Worm (Caenorhabditis elegans) whole organism, L4 larva: ENCODE data around the gene T02H6.7.

Source experiments
- D1046.2 ChIP-seq: fragments of 200-800 bp; sonication (Bioruptor generic); IDR thresholded peaks from 2 replicates; pipeline ENCODE4 v1.3.6; 2022; ENCODE audit warnings: missing genetic modification characterization, missing compliant biosample characterization
- F26F4.8 ChIP-seq: fragments of 200-800 bp; sonication (Bioruptor generic); conservative IDR thresholded peaks from 2 replicates; pipeline ENCODE4 v1.3.6; 2022; ENCODE audit warnings: missing genetic modification characterization, missing compliant biosample characterization
- F44E2.7 ChIP-seq: fragments of 200-800 bp; sonication (Bioruptor generic); IDR thresholded peaks from 2 replicates; pipeline ENCODE4 v2.1.2; 2022; ENCODE audit warnings: missing genetic modification characterization, missing compliant biosample characterization
- Y5F2A.4 ChIP-seq: fragments of 200-800 bp; sonication (Bioruptor generic); optimal IDR thresholded peaks from 2 replicates; lab custom pipeline; 2018; ENCODE audit warnings: mild to moderate bottlenecking, missing genetic modification characterization, missing compliant biosample characterization
- ZK546.5 ChIP-seq, 2 experiments: sonication (generic microtip); optimal IDR thresholded peaks; 2 replicates each; lab custom pipeline; 2017; ENCODE audit warnings: missing biosample characterization in 2 of 2, missing genetic modification characterization in 2 of 2
- aha-1 ChIP-seq: fragments of 150-350 bp; peaks from one replicate; lab custom pipeline; 2014; ENCODE audit warnings: missing biosample characterization, missing genetic modification characterization
- aly-2 ChIP-seq: sonication (generic microtip); optimal IDR thresholded peaks from 2 replicates; lab custom pipeline; 2018; ENCODE audit warnings: missing biosample characterization, missing genetic modification characterization
- ama-1 ChIP-seq: fragments of 150-350 bp; optimal IDR thresholded peaks from 2 replicates; lab custom pipeline; 2014; ENCODE audit warnings: inconsistent platforms, mixed read lengths
- arid-1 ChIP-seq: fragments of 200-800 bp; sonication (Bioruptor generic); conservative IDR thresholded peaks from 2 replicates; pipeline ENCODE4 v1.3.6; 2022; ENCODE audit warnings: missing genetic modification reagents, missing genetic modification characterization, missing compliant biosample characterization
- ceh-20 ChIP-seq: fragments of 200-800 bp; sonication (Bioruptor generic); IDR thresholded peaks from 2 replicates; pipeline ENCODE4 v1.3.6; 2022; ENCODE audit warnings: missing genetic modification reagents, missing genetic modification characterization, missing compliant biosample characterization
- ceh-44 ChIP-seq: fragments of 200-800 bp; sonication (Bioruptor generic); IDR thresholded peaks from 2 replicates; pipeline ENCODE4 v1.3.6; 2022; ENCODE audit warnings: missing genetic modification reagents, missing genetic modification characterization, missing compliant biosample characterization
- dmd-8 ChIP-seq: fragments of 200-800 bp; sonication (Bioruptor generic); IDR thresholded peaks from 2 replicates; pipeline ENCODE4 v1.3.6; 2022; ENCODE audit warnings: missing genetic modification characterization, missing compliant biosample characterization
- dmd-9 ChIP-seq: fragments of 200-800 bp; sonication (Bioruptor generic); IDR thresholded peaks from 2 replicates; pipeline ENCODE4 v1.3.6; 2022; ENCODE audit warnings: missing genetic modification reagents, missing genetic modification characterization, missing compliant biosample characterization
- dpl-1 ChIP-seq: fragments of 150-350 bp; optimal IDR thresholded peaks from 2 replicates; lab custom pipeline; 2014; ENCODE audit warnings: missing biosample characterization, missing genetic modification reagents, missing genetic modification characterization
- egl-43 ChIP-seq: fragments of 200-800 bp; sonication (Bioruptor generic); IDR thresholded peaks from 2 replicates; pipeline ENCODE4 v1.3.6; 2022; ENCODE audit warnings: missing genetic modification reagents, missing genetic modification characterization, missing compliant biosample characterization
- gei-8 ChIP-seq: fragments of 200-800 bp; sonication (Bioruptor generic); optimal IDR thresholded peaks from 2 replicates; lab custom pipeline; 2018; ENCODE audit warnings: mild to moderate bottlenecking, missing genetic modification characterization, missing compliant biosample characterization
- hmg-1.1 ChIP-seq: fragments of 200-800 bp; sonication (Bioruptor generic); IDR thresholded peaks from 2 replicates; pipeline ENCODE4 v1.3.6; 2022; ENCODE audit warnings: missing genetic modification reagents, missing genetic modification characterization, missing compliant biosample characterization
- jun-1 ChIP-seq: fragments of 150-350 bp; optimal IDR thresholded peaks from 2 replicates; lab custom pipeline; 2014; ENCODE audit warnings: missing biosample characterization, missing genetic modification reagents, missing genetic modification characterization
- lim-7 ChIP-seq: fragments of 200-800 bp; sonication (Bioruptor generic); IDR thresholded peaks from 2 replicates; pipeline ENCODE4 v1.3.6; 2022; ENCODE audit warnings: missing genetic modification characterization, missing compliant biosample characterization
- lin-1 ChIP-seq: fragments of 200-800 bp; sonication (Bioruptor generic); IDR thresholded peaks from 2 replicates; pipeline ENCODE4 v1.3.6; 2022; ENCODE audit warnings: missing genetic modification reagents, missing genetic modification characterization, missing compliant biosample characterization
- madf-5 ChIP-seq, 2 experiments: fragments of 200-800 bp; sonication (Bioruptor generic); IDR thresholded peaks; 2 replicates each; pipeline ENCODE4 v1.3.6; 2022; ENCODE audit warnings: missing compliant biosample characterization in 2 of 2, missing genetic modification characterization in 2 of 2
- madf-9 ChIP-seq: fragments of 200-800 bp; sonication (Bioruptor generic); conservative IDR thresholded peaks from 2 replicates; pipeline ENCODE4 v1.3.6; 2022; ENCODE audit warnings: missing genetic modification reagents, missing genetic modification characterization, missing compliant biosample characterization
- mdt-29 ChIP-seq: fragments of 200-800 bp; sonication (Bioruptor generic); IDR thresholded peaks from 2 replicates; pipeline ENCODE4 v1.3.6; 2022; ENCODE audit warnings: missing genetic modification reagents, missing genetic modification characterization, missing compliant biosample characterization
- mxl-2 ChIP-seq: fragments of 200-800 bp; sonication (Bioruptor generic); conservative IDR thresholded peaks from 2 replicates; pipeline ENCODE4 v1.3.6; 2022; ENCODE audit warnings: missing genetic modification reagents, missing genetic modification characterization, missing compliant biosample characterization
- nhr-237 ChIP-seq: sonication (generic microtip); optimal IDR thresholded peaks from 2 replicates; lab custom pipeline; 2017; ENCODE audit warnings: missing biosample characterization, missing genetic modification characterization
- nhr-48 ChIP-seq: sonication (generic microtip); optimal IDR thresholded peaks from 2 replicates; lab custom pipeline; 2016; ENCODE audit warnings: mild to moderate bottlenecking, missing genetic modification characterization, missing compliant biosample characterization
- nhr-76 ChIP-seq: fragments of 150-350 bp; optimal IDR thresholded peaks from 2 replicates; lab custom pipeline; 2014; ENCODE audit warnings: missing biosample characterization, missing genetic modification characterization
- pha-4 ChIP-seq, 2 experiments: fragments of 150-350 bp in 1 of 2; fragments of 200-800 bp in 1 of 2; sonication (Bioruptor generic) in 1 of 2; IDR thresholded peaks in 1 of 2; optimal IDR thresholded peaks in 1 of 2; 2 replicates each; pipeline versions ENCODE4 v1.3.6 to Lab custom; 2014 to 2022; ENCODE audit warnings: missing genetic modification characterization in 2 of 2, missing genetic modification reagents in 2 of 2, missing biosample characterization in 1 of 2, missing compliant biosample characterization in 1 of 2
- php-3 ChIP-seq: fragments of 200-800 bp; sonication (Bioruptor generic); IDR thresholded peaks from 2 replicates; pipeline ENCODE4 v1.3.6; 2022; ENCODE audit warnings: missing genetic modification reagents, missing genetic modification characterization, missing compliant biosample characterization
- set-16 ChIP-seq: fragments of 200-800 bp; sonication (Bioruptor generic); IDR thresholded peaks from 2 replicates; pipeline ENCODE4 v1.3.6; 2022; ENCODE audit warnings: missing genetic modification reagents, missing genetic modification characterization, missing compliant biosample characterization
- snpc-1.2 ChIP-seq: fragments of 200-800 bp; sonication (Bioruptor generic); IDR thresholded peaks from 2 replicates; pipeline ENCODE4 v1.3.6; 2022; ENCODE audit warnings: missing genetic modification reagents, missing genetic modification characterization, missing compliant biosample characterization
- spr-1 ChIP-seq: sonication (generic microtip); optimal IDR thresholded peaks from 2 replicates; lab custom pipeline; 2016; ENCODE audit warnings: mild to moderate bottlenecking, missing genetic modification characterization, missing compliant biosample characterization
- tag-97 ChIP-seq: fragments of 200-800 bp; sonication (Bioruptor generic); IDR thresholded peaks from 2 replicates; pipeline ENCODE4 v1.3.6; 2022; ENCODE audit warnings: missing genetic modification characterization, missing compliant biosample characterization
- unc-39 ChIP-seq: sonication (generic microtip); optimal IDR thresholded peaks from 2 replicates; lab custom pipeline; 2017; ENCODE audit warnings: missing biosample characterization, missing genetic modification characterization
- vab-7 ChIP-seq: fragments of 200-800 bp; sonication (Bioruptor generic); IDR thresholded peaks from 2 replicates; pipeline ENCODE4 v1.3.6; 2022; ENCODE audit warnings: missing genetic modification reagents, missing genetic modification characterization, missing compliant biosample characterization
- zfp-2 ChIP-seq: sonication (generic microtip); optimal IDR thresholded peaks from 2 replicates; lab custom pipeline; 2016; ENCODE audit warnings: mild to moderate bottlenecking, missing genetic modification characterization, missing compliant biosample characterization
- zip-11 ChIP-seq: fragments of 200-800 bp; sonication (Bioruptor generic); IDR thresholded peaks from 2 replicates; pipeline ENCODE4 v1.3.6; 2022; ENCODE audit warnings: missing genetic modification characterization, missing compliant biosample characterization

Gene T02H6.7

DNA sequence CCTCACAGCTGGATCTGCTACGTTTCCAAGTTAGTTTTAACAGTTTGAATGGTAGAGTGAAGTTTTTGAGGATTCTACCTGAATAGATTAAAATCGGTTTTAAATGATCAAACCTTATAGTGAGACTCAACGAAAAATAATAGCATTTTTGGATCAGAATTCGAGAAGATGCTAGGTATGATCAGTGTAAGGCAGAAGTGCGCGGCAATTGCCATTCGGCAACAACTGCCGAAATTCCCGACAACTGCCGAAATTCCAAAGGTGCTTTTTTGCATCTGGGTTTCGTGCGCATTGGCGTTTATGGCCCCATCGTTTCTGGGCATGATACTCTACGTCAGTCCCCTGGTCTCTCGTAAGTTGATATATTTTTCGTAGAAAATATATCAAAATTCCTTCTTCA is 1.0 kb downstream of the T02H6.7 start, which contains the start of gene T02H6.6:
Gene T02H6.6 (plus strand): TSS at position 301 of the 400 bp plus-strand sequence.
- TF ChIP-seq unc-39 (tag; lab: Kevin White, UChicago) (no peak), ceh-20 (GFP tag; lab: Robert Waterston, UW) (no peak), Y5F2A.4 (GFP tag; lab: Kevin White, UChicago) (no peak), dpl-1 (GFP tag; lab: Kevin White, UChicago) (no peak), aly-2 (tag; lab: Kevin White, UChicago) (no peak)

DNA sequence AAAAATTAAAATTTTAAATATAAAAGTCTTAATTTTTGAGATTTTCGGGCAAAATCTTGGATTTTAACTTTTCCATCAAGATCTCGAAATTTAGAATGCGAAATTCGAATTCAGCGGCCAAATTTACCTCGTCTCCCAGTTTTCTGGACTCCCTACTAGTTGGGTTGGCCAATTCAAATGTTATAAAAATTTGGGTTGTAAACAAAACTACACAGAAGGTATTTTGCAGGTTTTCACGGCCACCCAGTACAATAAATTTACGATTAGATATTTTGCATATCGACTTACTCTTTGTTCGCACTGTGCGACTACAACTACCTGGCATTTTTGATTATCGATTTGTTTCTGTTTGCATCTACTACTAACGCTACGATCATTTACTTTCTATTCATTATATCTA is 2.4 kb downstream of the T02H6.7 start, which contains the start of gene T02H6.5:
Gene T02H6.5 (plus strand): TSS at position 301 of the 400 bp plus-strand sequence.
- TF ChIP-seq dmd-8 (GFP tag; lab: Robert Waterston, UW) = no peak
- TF ChIP-seq aha-1 (tag; lab: Kevin White, UChicago) = no peak
- TF ChIP-seq ZK546.5 (tag; optimal IDR thresholded peaks at IDR 0.05; lab: Kevin White, UChicago) = no peak
- TF ChIP-seq gei-8 = no peak
- TF ChIP-seq, all 104 proteins: peak for 0

DNA sequence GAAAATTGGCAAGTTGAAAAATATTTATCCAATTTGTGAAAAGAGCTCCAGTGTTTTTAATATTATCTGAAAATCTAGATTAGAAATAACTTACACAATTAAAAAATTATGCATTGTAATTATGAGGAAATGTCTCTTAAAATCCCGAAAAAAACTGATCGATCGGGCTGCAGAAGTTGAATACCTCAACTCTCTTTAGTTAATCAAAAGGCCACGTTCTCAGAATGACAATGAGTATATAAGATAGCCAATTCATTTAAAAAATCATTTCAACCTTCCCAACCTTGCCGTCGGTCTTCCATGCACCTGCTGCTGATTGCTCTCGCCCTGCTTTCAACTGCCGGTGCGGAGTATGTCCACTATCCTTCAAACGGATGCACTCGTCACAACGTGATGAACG is 7.3 kb downstream of the T02H6.7 start, which contains the start of gene T02H6.4:
Gene T02H6.4 (plus strand): TSS at position 301 of the 400 bp plus-strand sequence.
- 0 out of 4 replicates have a peak, but pooled peaks of 1 of the 2 experiments have one; percentile 9 for TF ChIP-seq madf-5 (GFP tag; IDR thresholded peaks at IDR 0.05; lab: Robert Waterston, UW)
- no peak for TF ChIP-seq jun-1 (tag; lab: Kevin White, UChicago)

DNA sequence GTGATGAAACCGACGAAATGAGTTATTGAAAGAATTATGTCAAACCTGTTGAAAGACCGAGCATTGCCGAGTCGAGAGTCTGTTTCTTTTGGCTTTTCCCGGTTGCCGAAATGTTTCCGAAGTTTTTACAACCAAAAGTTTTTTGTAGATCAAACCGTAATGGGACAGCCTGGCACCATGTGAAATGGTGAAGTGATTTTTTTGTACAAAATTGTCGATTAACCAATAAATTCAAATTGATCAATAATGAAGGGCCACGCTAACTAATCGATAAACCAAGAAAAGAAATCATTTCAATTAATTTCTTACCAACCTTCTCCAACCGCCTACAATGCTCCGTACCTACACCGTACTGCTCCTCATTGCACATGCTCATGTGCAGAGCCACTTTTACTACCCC is 9.1 kb downstream of the T02H6.7 start, which contains the start of gene T02H6.3:
Gene T02H6.3 (plus strand): TSS at position 301 of the 400 bp plus-strand sequence.
- TF ChIP-seq nhr-237 (tag; lab: Kevin White, UChicago) (no peak), nhr-48 (no peak), spr-1 (tag; lab: Kevin White, UChicago) (no peak), nhr-76 (tag; lab: Kevin White, UChicago) (no peak), lim-7 (GFP tag; lab: Robert Waterston, UW) (no peak), gei-8 (no peak), zip-11 (GFP tag; lab: Robert Waterston, UW) (no peak), hmg-1.1 (GFP tag; lab: Robert Waterston, UW) (no peak), pha-4 (GFP tag; IDR thresholded peaks at IDR 0.05; lab: Robert Waterston, UW) (no peak), pha-4 (tag; optimal IDR thresholded peaks at IDR 0.05; lab: Kevin White, UChicago) (no peak), ama-1 (lab: Kevin White, UChicago) (no peak), egl-43 (GFP tag; lab: Robert Waterston, UW) (no peak), zfp-2 (tag; lab: Kevin White, UChicago) (no peak)

DNA sequence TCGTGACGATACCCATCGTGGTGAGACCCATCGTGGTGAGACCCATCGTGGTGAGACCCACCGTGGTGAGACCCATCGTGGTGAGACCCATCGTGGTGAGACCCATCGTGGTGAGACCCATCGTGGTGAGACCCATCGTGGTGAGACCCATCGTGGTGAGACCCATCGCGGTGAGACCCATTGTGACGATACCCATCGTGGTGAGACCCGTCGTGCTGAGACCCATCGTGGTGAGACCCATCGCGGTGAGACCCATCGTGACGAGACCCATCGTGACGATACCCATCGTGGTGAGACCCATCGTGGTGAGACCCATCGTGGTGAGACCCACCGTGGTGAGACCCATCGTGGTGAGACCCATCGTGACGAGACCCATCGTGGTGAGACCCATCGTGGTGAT is 12.7 kb downstream of the T02H6.7 start:
- TF ChIP-seq mxl-2 (GFP tag; lab: Robert Waterston, UW) = 0 out of 2 replicates have a peak, but pooled peaks have one; percentile 47
- TF ChIP-seq dmd-9 (GFP tag; lab: Robert Waterston, UW) = peak; percentile 65; the same call in 1 of the 2 replicates
- TF ChIP-seq mdt-29 (GFP tag; lab: Robert Waterston, UW) = peak; percentile 68; the same call in 1 of the 2 replicates
- TF ChIP-seq F44E2.7 (GFP tag; lab: Robert Waterston, UW) = peak; percentile 89; the same call in 1 of the 2 replicates
- TF ChIP-seq madf-5 (GFP tag; IDR thresholded peaks at IDR 0.05; lab: Robert Waterston, UW) = peak; percentile 70 to 92; a peak in 3 of 4 replicates
- TF ChIP-seq dmd-8 (GFP tag; lab: Robert Waterston, UW) = peak; percentile 86; the same call in 1 of the 2 replicates
- TF ChIP-seq egl-43 (GFP tag; lab: Robert Waterston, UW) = peak; percentile 86
- TF ChIP-seq snpc-1.2 = 0 out of 2 replicates have a peak, but pooled peaks have one; percentile 54
- peak; percentile 74; the same call in 1 of the 2 replicates for TF ChIP-seq tag-97 (GFP tag; lab: Robert Waterston, UW)
- TF ChIP-seq lim-7 (GFP tag; lab: Robert Waterston, UW) = peak; percentile 73
- TF ChIP-seq ceh-44 (GFP tag; lab: Robert Waterston, UW) = peak; percentile 52; the same call in 1 of the 2 replicates
- peak; percentile 36; the same call in 1 of the 2 replicates for TF ChIP-seq vab-7
- TF ChIP-seq madf-9 (GFP tag; lab: Robert Waterston, UW) = peak; percentile 49; the same call in 1 of the 2 replicates
- 0 out of 2 replicates have a peak, but pooled peaks have one; percentile 19 for TF ChIP-seq arid-1 (GFP tag; lab: Robert Waterston, UW)
- peak; percentile 50 for TF ChIP-seq php-3 (GFP tag; lab: Robert Waterston, UW)
- TF ChIP-seq D1046.2 (GFP tag; lab: Robert Waterston, UW) = 0 out of 2 replicates have a peak, but pooled peaks have one; percentile 54
- 0 out of 2 replicates have a peak, but pooled peaks have one; percentile 63 for TF ChIP-seq F26F4.8 (GFP tag; lab: Robert Waterston, UW)
- peak; percentile 66 for TF ChIP-seq set-16
- 0 out of 2 replicates have a peak, but pooled peaks have one; percentile 35 for TF ChIP-seq lin-1
